Fruit fly (Drosophila melanogaster) whole organism, embryonic: ENCODE results near the gene IM33.

Source experiments
- Blimp-1 ChIP-seq: fragments of 200-800 bp; sonication (Bioruptor generic); optimal IDR thresholded peaks from 3 replicates; lab custom pipeline; 2018; ENCODE audit warnings: missing biosample characterization, missing genetic modification characterization, mild to moderate bottlenecking, moderate library complexity, missing genetic modification reagents
- CG13424 ChIP-seq: fragments of 200-800 bp; sonication (Bioruptor generic); optimal IDR thresholded peaks from 2 replicates; lab custom pipeline; 2019; ENCODE audit warnings: missing biosample characterization, mild to moderate bottlenecking, missing genetic modification characterization, moderate library complexity
- CG14667 ChIP-seq: fragments of 200-800 bp; sonication (Bioruptor generic); IDR thresholded peaks from 2 replicates; pipeline ENCODE4 v1.3.6; 2022; ENCODE audit warnings: missing biosample characterization, missing genetic modification characterization
- CG6654 ChIP-seq: fragments of 200-800 bp; sonication (Bioruptor generic); optimal IDR thresholded peaks from 2 replicates; lab custom pipeline; 2017; ENCODE audit warnings: missing biosample characterization, mild to moderate bottlenecking, missing genetic modification characterization
- ERR ChIP-seq: fragments of 200-800 bp; sonication (Bioruptor generic); optimal IDR thresholded peaks from 2 replicates; lab custom pipeline; 2016; ENCODE audit warnings: missing biosample characterization, missing genetic modification characterization
- NC2β ChIP-seq: fragments of 200-800 bp; sonication (Bioruptor generic); optimal IDR thresholded peaks from 2 replicates; lab custom pipeline; 2016; ENCODE audit warnings: missing biosample characterization, missing genetic modification characterization
- Nf-YC ChIP-seq: fragments of 200-800 bp; optimal IDR thresholded peaks from 3 replicates; lab custom pipeline; 2019; ENCODE audit warnings: missing biosample characterization, mild to moderate bottlenecking, missing genetic modification characterization, moderate library complexity
- ase ChIP-seq: fragments of 200-800 bp; sonication (Bioruptor generic); IDR thresholded peaks from 3 replicates; pipeline ENCODE4 v1.3.6; 2022; ENCODE audit warnings: missing biosample characterization, missing genetic modification characterization
- danr ChIP-seq: fragments of 200-800 bp; sonication (Bioruptor generic); IDR thresholded peaks from 2 replicates; pipeline ENCODE4 v1.3.6; 2022; ENCODE audit warnings: missing biosample characterization, missing genetic modification characterization
- pho ChIP-seq: fragments of 200-800 bp; sonication (Bioruptor generic); optimal IDR thresholded peaks from 2 replicates; lab custom pipeline; 2016; ENCODE audit warnings: missing biosample characterization, missing genetic modification characterization
- ranshi ChIP-seq: fragments of 200-800 bp; sonication (Bioruptor generic); IDR thresholded peaks from 2 replicates; pipeline ENCODE4 v1.3.6; 2022; ENCODE audit warnings: missing biosample characterization, missing genetic modification characterization
- ttk ChIP-seq: fragments of 200-800 bp; sonication (Bioruptor generic); IDR thresholded peaks from 2 replicates; pipeline ENCODE4 v2.1.2; 2022; ENCODE audit warnings: missing biosample characterization, missing genetic modification characterization
- unc-4 ChIP-seq: fragments of 200-800 bp; sonication (Bioruptor generic); IDR thresholded peaks from 2 replicates; pipeline ENCODE4 v1.3.6; 2022; ENCODE audit warnings: missing biosample characterization, missing genetic modification characterization; ENCODE audit not compliant: partially characterized antibody

dm6 chr2L:3701526-3701925, 5.1 kb upstream of the IM33 start, which contains the start of gene CG43145:
- TF ChIP-seq NC2β (GFP tag; lab: Kevin White, UChicago): no peak
- no peak for TF ChIP-seq pho (GFP tag; lab: Kevin White, UChicago)
- no peak for TF ChIP-seq unc-4
- TF ChIP-seq ranshi (GFP tag; lab: Robert Waterston, UW): no peak
- no peak for TF ChIP-seq CG14667
- no peak for TF ChIP-seq ERR
- TF ChIP-seq Blimp-1 (GFP tag; lab: Kevin White, UChicago): no peak
- no peak for TF ChIP-seq ttk (GFP tag; lab: Robert Waterston, UW)
- no peak for TF ChIP-seq ase (GFP tag; lab: Robert Waterston, UW)
- no peak for TF ChIP-seq Nf-YC (tag; lab: Kevin White, UChicago)
- TF ChIP-seq CG13424 (tag; lab: Kevin White, UChicago): no peak
- no peak for TF ChIP-seq CG6654 (GFP tag; lab: Kevin White, UChicago)
- TF ChIP-seq danr: no peak
